Worm (Caenorhabditis elegans): ENCODE data around the gene srab-9.

The srab-9 gene

DNA sequence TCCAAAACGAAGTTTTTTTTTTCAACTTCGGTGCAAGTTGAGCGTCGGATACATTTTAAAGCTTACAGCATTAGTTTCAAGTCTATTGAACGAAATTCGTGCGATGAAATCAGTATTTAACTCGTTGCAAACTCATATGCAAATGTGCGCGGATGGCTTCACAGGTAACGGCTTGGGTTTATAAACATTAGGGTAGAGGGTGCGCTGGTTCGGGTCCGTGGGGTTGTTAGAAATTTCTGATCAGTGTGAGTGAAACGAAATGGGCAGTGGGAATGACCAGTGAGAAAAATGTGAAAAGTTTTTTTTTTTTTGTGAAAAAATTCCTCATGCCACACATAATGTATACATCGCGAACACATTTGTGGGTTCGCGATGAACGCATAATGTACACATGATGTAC, 22.1 kb upstream of the srab-9 start:
- TF ChIP-seq ceh-8 (GFP tag; optimal IDR thresholded peaks at IDR 0.05) (no peak), nhr-71 (tag; optimal IDR thresholded peaks at IDR 0.05) (no peak), lin-39 (tag; optimal IDR thresholded peaks at IDR 0.05) (no peak), vab-15 (tag; optimal IDR thresholded peaks at IDR 0.05) (no peak), fkh-10 (GFP tag; optimal IDR thresholded peaks at IDR 0.05) (no peak), xbp-1 (tag; optimal IDR thresholded peaks at IDR 0.05) (no peak), nhr-76 (tag; optimal IDR thresholded peaks at IDR 0.05) (no peak), mep-1 (tag; optimal IDR thresholded peaks at IDR 0.05) (no peak)

DNA sequence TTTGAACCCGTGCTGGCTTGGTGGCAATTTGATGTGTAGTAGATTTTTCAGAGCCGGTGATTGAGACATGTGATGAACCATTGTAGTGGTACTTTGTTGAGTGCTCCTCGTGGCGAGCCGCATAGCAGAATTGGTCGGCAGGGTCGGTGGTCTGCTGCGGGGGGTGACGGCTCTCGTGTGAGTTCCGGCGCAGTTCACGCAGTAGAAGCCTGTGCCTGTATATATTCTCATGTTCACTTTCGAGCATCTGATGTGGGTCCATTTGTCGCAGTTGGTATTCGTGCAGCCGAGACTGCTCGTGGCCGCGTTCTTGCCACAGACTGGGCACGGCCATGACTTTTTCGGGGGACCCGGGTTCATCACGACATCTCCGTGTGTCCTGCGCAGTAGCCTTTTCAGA, 21.2 kb upstream of the srab-9 start:
- TF ChIP-seq tbx-2 (tag; optimal IDR thresholded peaks at IDR 0.05) (no peak), hpl-2 (GFP tag; optimal IDR thresholded peaks at IDR 0.05) (no peak), mdl-1 (tag; optimal IDR thresholded peaks at IDR 0.05) (no peak), nhr-90 (tag; optimal IDR thresholded peaks at IDR 0.05; ENCODE audit: poor library complexity) (no peak)

- TF ChIP-seq unc-98 (GFP tag; IDR thresholded peaks at IDR 0.05) (no peak), lin-39 (tag; optimal IDR thresholded peaks at IDR 0.05) (no peak), nhr-237 (tag; optimal IDR thresholded peaks at IDR 0.05) (no peak), efl-1 (optimal IDR thresholded peaks at IDR 0.05) (no peak), efl-1 (GFP tag; optimal IDR thresholded peaks at IDR 0.05 in 1 of 2) (peak in 1 of 2 experiments; percentile 29), unc-62 (GFP tag; optimal IDR thresholded peaks at IDR 0.05) (no peak), vab-15 (tag; optimal IDR thresholded peaks at IDR 0.05) (no peak)
Measured at ce11 chrV:3159252-3159651, 18.2 kb upstream of the srab-9 start, which contains the start of gene C36C5.12. Gene C36C5.12, minus strand, starts transcription at chrV:3159352.

DNA sequence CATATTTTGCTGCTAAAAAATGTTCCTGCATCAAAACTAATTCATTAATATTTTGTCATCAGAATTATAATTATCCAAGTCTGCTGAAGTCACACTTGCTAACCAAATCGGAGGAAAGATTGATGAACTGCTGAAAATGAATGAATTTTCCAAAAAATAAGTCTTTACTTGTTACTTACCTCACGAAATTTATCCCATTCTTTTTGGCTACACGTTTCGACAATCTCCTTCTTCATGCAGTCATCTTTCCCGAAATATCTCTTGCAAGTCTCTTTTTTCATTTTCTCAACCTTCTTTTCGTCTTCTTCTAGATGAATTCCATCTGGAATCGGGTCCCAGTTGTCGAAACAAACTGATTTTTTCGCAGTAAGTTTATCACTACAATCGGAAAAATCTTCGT, 17.3 kb upstream of the srab-9 start:
- TF ChIP-seq nhr-28 (tag; optimal IDR thresholded peaks at IDR 0.05): no peak
- TF ChIP-seq nhr-20 (tag; optimal IDR thresholded peaks at IDR 0.05): no peak
- no peak for TF ChIP-seq unc-30 (tag; optimal IDR thresholded peaks at IDR 0.05)
- no peak for TF ChIP-seq ztf-11 (tag; optimal IDR thresholded peaks at IDR 0.05)
- no peak for TF ChIP-seq nhr-71 (tag; optimal IDR thresholded peaks at IDR 0.05)
- no peak for TF ChIP-seq lin-35 (GFP tag; optimal IDR thresholded peaks at IDR 0.05)
- TF ChIP-seq fos-1 (tag; optimal IDR thresholded peaks at IDR 0.05): no peak
- TF ChIP-seq unc-62 (GFP tag; optimal IDR thresholded peaks at IDR 0.05): no peak
- TF ChIP-seq C04F5.9 (tag; optimal IDR thresholded peaks at IDR 0.05): no peak
- no peak for TF ChIP-seq ets-5 (GFP tag; IDR thresholded peaks at IDR 0.05)
- no peak for TF ChIP-seq skn-1 (tag; optimal IDR thresholded peaks at IDR 0.05)
- no peak for TF ChIP-seq fkh-4 (tag; optimal IDR thresholded peaks at IDR 0.05; ENCODE audit: borderline replicate concordance)
- no peak for TF ChIP-seq mep-1 (tag; optimal IDR thresholded peaks at IDR 0.05)

ce11 chrV:3156786-3157185, 15.7 kb upstream of the srab-9 start, which contains the start of gene exh-1:
Gene exh-1, plus strand, starts transcription at chrV:3157086.
- TF ChIP-seq ztf-11 (tag; optimal IDR thresholded peaks at IDR 0.05) (no peak), lin-35 (GFP tag; optimal IDR thresholded peaks at IDR 0.05) (no peak), skn-1 (tag; optimal IDR thresholded peaks at IDR 0.05) (no peak), vab-15 (tag; optimal IDR thresholded peaks at IDR 0.05) (no peak), pax-3 (tag; optimal IDR thresholded peaks at IDR 0.05) (no peak), mdl-1 (tag; optimal IDR thresholded peaks at IDR 0.05) (no peak), ces-1 (GFP tag; optimal IDR thresholded peaks at IDR 0.05) (no peak), pag-3 (tag; optimal IDR thresholded peaks at IDR 0.05; ENCODE audit: borderline replicate concordance, insufficient read depth) (no peak), elt-2 (tag; optimal IDR thresholded peaks at IDR 0.05) (no peak), sptf-1 (tag; optimal IDR thresholded peaks at IDR 0.05) (no peak)

DNA sequence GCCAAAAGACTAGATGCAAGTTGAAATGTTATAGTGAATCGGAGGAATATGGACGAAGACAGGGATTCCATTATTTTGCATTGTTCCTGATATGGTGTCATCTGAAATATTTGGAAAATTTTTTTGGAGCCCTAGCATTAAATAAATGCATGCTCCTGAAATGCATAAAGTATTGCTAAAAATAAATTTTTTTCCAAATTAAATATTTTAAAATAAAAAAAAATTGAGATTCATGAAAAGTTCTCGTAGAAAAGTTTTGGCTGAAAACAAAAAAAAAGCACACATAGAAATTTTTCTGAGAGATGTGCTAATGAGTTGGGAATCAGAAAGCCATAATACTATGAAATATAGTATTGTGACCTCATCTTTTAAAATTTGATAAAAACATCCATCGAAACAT, 14.0 kb upstream of the srab-9 start, which contains the start of gene srab-7:
TSS of gene srab-7 (minus strand) at position 101 of the 400 bp plus-strand sequence.
- TF ChIP-seq grh-1 (GFP tag; IDR thresholded peaks at IDR 0.05) (no peak), unc-30 (tag; optimal IDR thresholded peaks at IDR 0.05) (no peak), tlp-1 (tag; optimal IDR thresholded peaks at IDR 0.05) (no peak), egl-13 (tag; optimal IDR thresholded peaks at IDR 0.05) (no peak), lin-39 (tag; optimal IDR thresholded peaks at IDR 0.05) (no peak), lin-15B (tag; optimal IDR thresholded peaks at IDR 0.05) (no peak)

Data from whole organism, L1 larva.